Fruit fly (Drosophila melanogaster) whole organism, embryonic: Measurements from ENCODE around the gene CG14866.
A peak's percentile ranks its signal among the peaks of the same experiment; 100 is the strongest.

Experiments used
- CG10321 ChIP-seq: fragments of 200-800 bp; sonication (Bioruptor generic); IDR thresholded peaks from 2 replicates; pipeline ENCODE4 v1.3.6; 2022; ENCODE audit warnings: missing biosample characterization, missing genetic modification characterization
- CG15479 ChIP-seq: fragments of 200-800 bp; sonication (Bioruptor generic); optimal IDR thresholded peaks from 3 replicates; lab custom pipeline; 2019; ENCODE audit warnings: missing biosample characterization, mild to moderate bottlenecking, missing genetic modification characterization, moderate library complexity
- Dll ChIP-seq: fragments of 200-800 bp; sonication (Bioruptor generic); IDR thresholded peaks from 4 replicates; pipeline ENCODE4 v1.3.6; 2022; ENCODE audit warnings: missing biosample characterization, missing genetic modification characterization; ENCODE audit not compliant: partially characterized antibody
- HLH54F ChIP-seq: fragments of 200-800 bp; sonication (Bioruptor generic); optimal IDR thresholded peaks from 3 replicates; lab custom pipeline; 2016; ENCODE audit warnings: missing biosample characterization, missing genetic modification characterization
- PHDP ChIP-seq: fragments of 200-800 bp; sonication (Bioruptor generic); optimal IDR thresholded peaks from 3 replicates; lab custom pipeline; 2018; ENCODE audit warnings: missing biosample characterization, mild to moderate bottlenecking, missing genetic modification characterization, moderate library complexity
- Sry-δ ChIP-seq: fragments of 200-800 bp; sonication (Bioruptor generic); optimal IDR thresholded peaks from 2 replicates; lab custom pipeline; 2016; ENCODE audit warnings: missing biosample characterization, missing genetic modification characterization
- ato ChIP-seq: fragments of 200-800 bp; sonication (Bioruptor generic); IDR thresholded peaks from 2 replicates; pipeline ENCODE4 v1.3.6; 2022; ENCODE audit warnings: missing biosample characterization, missing genetic modification characterization; ENCODE audit not compliant: partially characterized antibody
- da ChIP-seq: fragments of 200-800 bp; sonication (Bioruptor generic); optimal IDR thresholded peaks from 2 replicates; lab custom pipeline; 2016; ENCODE audit warnings: missing biosample characterization, missing genetic modification characterization
- ham ChIP-seq: fragments of 200-800 bp; sonication (Bioruptor generic); IDR thresholded peaks from 2 replicates; pipeline ENCODE4 v1.3.6; 2022; ENCODE audit warnings: missing biosample characterization, missing genetic modification characterization
- sens ChIP-seq: fragments of 200-800 bp; sonication (Bioruptor generic); peaks from one replicate; lab custom pipeline; 2016; ENCODE audit warnings: missing biosample characterization, missing genetic modification characterization
- zen ChIP-seq: fragments of 200-800 bp; sonication (Bioruptor generic); optimal IDR thresholded peaks from 3 replicates; lab custom pipeline; 2018; ENCODE audit warnings: missing biosample characterization, mild to moderate bottlenecking, missing genetic modification characterization, moderate library complexity

Gene CG14866

dm6 chr3R:15367477-15367876 lies 51.2 kb downstream of the CG14866 start, which contains the start of gene CG34404 (continued):
- no peak for TF ChIP-seq CG15479 (GFP tag; lab: Kevin White, UChicago)
- no peak for TF ChIP-seq zen (tag; lab: Kevin White, UChicago)
- TF ChIP-seq Dll = 0 out of 4 replicates have a peak, but pooled peaks have one; percentile 46
- no peak for TF ChIP-seq HLH54F (GFP tag; lab: Kevin White, UChicago)
- TF ChIP-seq PHDP (tag; lab: Kevin White, UChicago) = no peak
- TF ChIP-seq Sry-δ (GFP tag; lab: Kevin White, UChicago) = peak; percentile 31
- peak; percentile 62 for TF ChIP-seq sens
- TF ChIP-seq CG10321 (GFP tag; lab: Robert Waterston, UW) = no peak
- TF ChIP-seq ato (GFP tag; lab: Robert Waterston, UW) = peak; percentile 17; the same call in 1 of the 2 replicates
- TF ChIP-seq ham (GFP tag; lab: Robert Waterston, UW) = no peak
- no peak for TF ChIP-seq da (GFP tag; lab: Kevin White, UChicago)
- TF ChIP-seq, all 482 proteins: peak for 41
